Fruit fly (Drosophila melanogaster): Measurements from ENCODE around the gene Skel.

Gene Skel

DNA sequence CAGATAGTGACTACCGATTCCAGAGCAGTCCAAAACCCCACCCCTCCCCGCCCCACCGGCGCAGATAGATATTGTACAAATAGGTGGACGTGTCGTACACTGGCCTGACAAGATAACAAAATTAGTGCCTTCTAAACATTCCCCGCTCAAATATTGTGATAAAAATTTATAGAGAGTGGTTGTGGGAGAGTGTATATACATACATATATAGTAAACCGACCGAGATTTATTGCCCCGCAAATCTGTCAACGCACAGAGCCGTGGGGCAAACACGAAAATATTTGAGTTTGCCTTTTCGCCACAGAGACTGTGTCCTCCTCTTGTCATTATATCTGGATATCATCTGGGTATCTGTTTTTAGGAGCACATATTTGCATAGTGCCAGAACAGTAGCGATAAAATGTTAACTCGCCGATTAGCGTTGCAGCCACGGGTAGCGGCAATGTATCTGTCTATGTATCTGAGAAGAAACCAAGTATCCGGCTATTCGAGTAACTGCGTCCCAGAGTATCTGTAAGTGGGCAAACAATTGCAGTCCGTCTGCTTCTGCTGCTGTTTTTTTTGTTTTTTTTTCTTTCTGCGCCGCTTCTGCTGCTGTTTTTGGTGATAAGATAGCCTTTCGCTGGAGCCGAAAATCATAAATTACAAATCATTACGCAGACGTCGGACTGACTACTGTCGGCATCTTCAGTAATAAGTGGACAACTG, 43.5 kb upstream of the Skel start (continued):
- no peak for TF ChIP-seq ftz-f1 (GFP tag; optimal IDR thresholded peaks at IDR 0.05)
- TF ChIP-seq disco-r (GFP tag; optimal IDR thresholded peaks at IDR 0.05), result peak; percentile 27
- no peak for TF ChIP-seq tio (GFP tag; optimal IDR thresholded peaks at IDR 0.05)
- no peak for TF ChIP-seq her (GFP tag; optimal IDR thresholded peaks at IDR 0.05)
- no peak for TF ChIP-seq tup (GFP tag; optimal IDR thresholded peaks at IDR 0.05)
- TF ChIP-seq CG1602 (GFP tag; optimal IDR thresholded peaks at IDR 0.05), result no peak
- TF ChIP-seq z (GFP tag; IDR thresholded peaks at IDR 0.05), result no peak
- peak; percentile 73 for TF ChIP-seq dmrt11E (tag; optimal IDR thresholded peaks at IDR 0.05)
- no peak for TF ChIP-seq en (GFP tag; optimal IDR thresholded peaks at IDR 0.05)
- peak; percentile 60 for TF ChIP-seq dmrt99B (tag; optimal IDR thresholded peaks at IDR 0.05)
- TF ChIP-seq CG4854 (GFP tag; optimal IDR thresholded peaks at IDR 0.05), result no peak
- TF ChIP-seq CG8944 (GFP tag; optimal IDR thresholded peaks at IDR 0.05), result no peak
- no peak for TF ChIP-seq CG34422 (GFP tag; IDR thresholded peaks at IDR 0.05)
- no peak for TF ChIP-seq CG17612 (GFP tag; IDR thresholded peaks at IDR 0.05)
- TF ChIP-seq CG18599 (GFP tag; optimal IDR thresholded peaks at IDR 0.05), result peak; percentile 69
- 0 out of 2 replicates have a peak, but pooled peaks have one; percentile 23 for TF ChIP-seq ara (GFP tag; IDR thresholded peaks at IDR 0.05)
- TF ChIP-seq CG10462 (GFP tag; optimal IDR thresholded peaks at IDR 0.05), result no peak
- TF ChIP-seq Max (GFP tag; optimal IDR thresholded peaks at IDR 0.05), result no peak
- no peak for TF ChIP-seq CG10267 (tag; optimal IDR thresholded peaks at IDR 0.05)
- no peak for TF ChIP-seq pita (GFP tag; optimal IDR thresholded peaks at IDR 0.05)
- no peak for TF ChIP-seq CG10959 (GFP tag; IDR thresholded peaks at IDR 0.05)
- peak; percentile 67 for TF ChIP-seq CG18262 (tag; optimal IDR thresholded peaks at IDR 0.05)
- no peak for TF ChIP-seq h (optimal IDR thresholded peaks at IDR 0.05)
- no peak for TF ChIP-seq vvl (GFP tag; IDR thresholded peaks at IDR 0.05)
- no peak for TF ChIP-seq Neu2 (GFP tag; optimal IDR thresholded peaks at IDR 0.05; ENCODE audit: borderline replicate concordance)
- no peak for TF ChIP-seq Gsc (GFP tag; IDR thresholded peaks at IDR 0.05)
- peak; percentile 56 for TF ChIP-seq CG3281 (GFP tag; optimal IDR thresholded peaks at IDR 0.05)
- peak; percentile 35 for TF ChIP-seq grau (tag; optimal IDR thresholded peaks at IDR 0.05)
- TF ChIP-seq Xbp1 (GFP tag; optimal IDR thresholded peaks at IDR 0.05), result no peak
- TF ChIP-seq CG15269 (tag; optimal IDR thresholded peaks at IDR 0.05), result peak; percentile 23
- no peak for TF ChIP-seq Hsf (GFP tag; optimal IDR thresholded peaks at IDR 0.05)
- TF ChIP-seq CG12155 (GFP tag; optimal IDR thresholded peaks at IDR 0.05), result no peak
- no peak for TF ChIP-seq zfh2 (GFP tag; optimal IDR thresholded peaks at IDR 0.05)
- TF ChIP-seq CG4820 (GFP tag; optimal IDR thresholded peaks at IDR 0.05), result no peak
- TF ChIP-seq tin (GFP tag; optimal IDR thresholded peaks at IDR 0.05), result no peak
- peak; percentile 22 for TF ChIP-seq TFAM (GFP tag; optimal IDR thresholded peaks at IDR 0.05)
- no peak for TF ChIP-seq Chrac-16 (GFP tag; optimal IDR thresholded peaks at IDR 0.05)
- TF ChIP-seq stc (GFP tag; IDR thresholded peaks at IDR 0.05), result no peak
- no peak for TF ChIP-seq CG12236 (GFP tag; optimal IDR thresholded peaks at IDR 0.05)
- TF ChIP-seq CG15011 (GFP tag; optimal IDR thresholded peaks at IDR 0.05), result peak; percentile 66
- TF ChIP-seq CHES-1-like (GFP tag; optimal IDR thresholded peaks at IDR 0.05), result peak; percentile 1
- TF ChIP-seq CG10543 (GFP tag; optimal IDR thresholded peaks at IDR 0.05), result peak; percentile 63
- no peak for TF ChIP-seq Scr (GFP tag; IDR thresholded peaks at IDR 0.05; ENCODE audit: partially characterized antibody)
- no peak for TF ChIP-seq Ssrp (tag; optimal IDR thresholded peaks at IDR 0.05)
- TF ChIP-seq tap (tag; optimal IDR thresholded peaks at IDR 0.05), result peak; percentile 48
- TF ChIP-seq Hr39 (optimal IDR thresholded peaks at IDR 0.05), result no peak
- TF ChIP-seq CG8281 (tag; optimal IDR thresholded peaks at IDR 0.05), result peak; percentile 19
- no peak for TF ChIP-seq BEAF-32 (GFP tag; optimal IDR thresholded peaks at IDR 0.05)
- TF ChIP-seq CG2129 (GFP tag; IDR thresholded peaks at IDR 0.05; ENCODE audit: partially characterized antibody), result no peak
- peak; percentile 64 for TF ChIP-seq CG1529 (GFP tag; optimal IDR thresholded peaks at IDR 0.05)
- TF ChIP-seq exex (tag; optimal IDR thresholded peaks at IDR 0.05), result peak; percentile 47

Measured in whole organism, embryonic.